Worm (Caenorhabditis elegans): ENCODE data around the gene atln-2.

Gene atln-2

ce11 chrIV:15028891-15029290, 47.5 kb downstream of the atln-2 start, which contains the start of gene Y41E3.8:
Gene Y41E3.8 (minus strand): TSS chrIV:15028978.
- TF ChIP-seq repo-1 (tag; optimal IDR thresholded peaks at IDR 0.05) (no peak), madf-10 (tag; optimal IDR thresholded peaks at IDR 0.05) (no peak), C06A6.2 (GFP tag; conservative IDR thresholded peaks at IDR 0.05) (no peak), F39B2.1 (GFP tag; IDR thresholded peaks at IDR 0.05) (no peak), Y79H2A.3 (GFP tag; conservative IDR thresholded peaks at IDR 0.05) (no peak), bed-2 (GFP tag; IDR thresholded peaks at IDR 0.05) (no peak), B0336.3 (GFP tag; IDR thresholded peaks at IDR 0.05) (no peak), ceh-58 (GFP tag; IDR thresholded peaks at IDR 0.05) (no peak), nhr-120 (GFP tag; IDR thresholded peaks at IDR 0.05) (no peak), hrde-1 (tag; optimal IDR thresholded peaks at IDR 0.05; ENCODE audit: borderline replicate concordance) (no peak), ztf-18 (tag; optimal IDR thresholded peaks at IDR 0.05) (peak; percentile 68), unc-130 (GFP tag; optimal IDR thresholded peaks at IDR 0.05) (no peak), lsl-1 (GFP tag; optimal IDR thresholded peaks at IDR 0.05) (peak; percentile 60), efl-1 (GFP tag; optimal IDR thresholded peaks at IDR 0.05) (no peak), egrh-3 (GFP tag; IDR thresholded peaks at IDR 0.05) (no peak), B0019.2 (GFP tag; conservative IDR thresholded peaks at IDR 0.05) (no peak), lin-26 (GFP tag; IDR thresholded peaks at IDR 0.05) (no peak), F10E7.11 (tag; optimal IDR thresholded peaks at IDR 0.05) (no peak), F23B12.7 (tag; optimal IDR thresholded peaks at IDR 0.05; ENCODE audit: insufficient read depth) (no peak), ets-4 (GFP tag; optimal IDR thresholded peaks at IDR 0.05) (no peak), cebp-1 (GFP tag; IDR thresholded peaks at IDR 0.05) (no peak), cebp-1 (tag; optimal IDR thresholded peaks at IDR 0.05) (peak; percentile 31), nhr-80 (tag; optimal IDR thresholded peaks at IDR 0.05) (no peak), egl-18 (GFP tag; IDR thresholded peaks at IDR 0.05) (no peak), ztf-26 (tag; optimal IDR thresholded peaks at IDR 0.05) (no peak), ekl-4 (GFP tag; IDR thresholded peaks at IDR 0.05) (no peak), F57A8.1 (GFP tag; optimal IDR thresholded peaks at IDR 0.05) (no peak), ztf-25 (GFP tag; IDR thresholded peaks at IDR 0.05) (no peak), F33H1.4 (GFP tag; IDR thresholded peaks at IDR 0.05) (peak; percentile 47; the same call in 1 of the 2 replicates), dox-1 (GFP tag; IDR thresholded peaks at IDR 0.05) (no peak), snpc-1.3 (tag; optimal IDR thresholded peaks at IDR 0.05; ENCODE audit: insufficient read depth) (no peak), gei-17 (GFP tag; optimal IDR thresholded peaks at IDR 0.05) (no peak), F22D6.2 (tag; optimal IDR thresholded peaks at IDR 0.05) (no peak), ama-1 (optimal IDR thresholded peaks at IDR 0.05) (no peak), ama-1 (GFP tag; optimal IDR thresholded peaks at IDR 0.05) (no peak), let-526 (GFP tag; IDR thresholded peaks at IDR 0.05) (no peak), C17E4.6 (GFP tag; IDR thresholded peaks at IDR 0.05) (no peak), F55B11.4 (tag; optimal IDR thresholded peaks at IDR 0.05; ENCODE audit: borderline replicate concordance, insufficient read depth) (no peak), tbx-9 (tag; optimal IDR thresholded peaks at IDR 0.05; ENCODE audit: borderline replicate concordance) (no peak), zfh-2 (GFP tag; conservative IDR thresholded peaks at IDR 0.05) (no peak), let-607 (tag; optimal IDR thresholded peaks at IDR 0.05) (no peak), attf-6 (GFP tag; IDR thresholded peaks at IDR 0.05) (peak; percentile 70; the same call in 1 of the 2 replicates), ceh-27 (GFP tag; optimal IDR thresholded peaks at IDR 0.05) (no peak), snpc-4 (GFP tag; optimal IDR thresholded peaks at IDR 0.05) (no peak), snpc-4 (tag; optimal IDR thresholded peaks at IDR 0.05) (peak in 3 of 4 experiments; percentile 14 to 82 (median 55)), B0261.1 (tag; optimal IDR thresholded peaks at IDR 0.05) (no peak), Y53F4B.3 (GFP tag; IDR thresholded peaks at IDR 0.05) (no peak), hsf-1 (GFP tag; IDR thresholded peaks at IDR 0.05) (no peak), tbp1 (GFP tag; optimal IDR thresholded peaks at IDR 0.05) (peak; percentile 44), dpff-1 (tag; optimal IDR thresholded peaks at IDR 0.05) (no peak)

Measured in whole organism, young adult.